Fruit fly (Drosophila melanogaster) Kc167 (cell line): ENCODE measurements around the gene CG5707.

Source experiments
- Myc ChIP-seq: fragments of >200 bp; optimal IDR thresholded peaks from 2 replicates; lab custom pipeline; 2017; ENCODE audit warnings: missing external identifiers
- Sin3A ChIP-seq: fragments of >200 bp; optimal IDR thresholded peaks from 2 replicates; lab custom pipeline; 2018; ENCODE audit warnings: missing external identifiers
- h ChIP-seq: fragments of >200 bp; optimal IDR thresholded peaks from 3 replicates; lab custom pipeline; 2018; ENCODE audit warnings: missing external identifiers
- insv ChIP-seq: fragments of >200 bp; optimal IDR thresholded peaks from 3 replicates; lab custom pipeline; 2018; ENCODE audit warnings: missing external identifiers
- psq ChIP-seq: fragments of >200 bp; optimal IDR thresholded peaks from 2 replicates; lab custom pipeline; 2017; ENCODE audit warnings: missing external identifiers
- ttk ChIP-seq: sonication (Bioruptor generic); optimal IDR thresholded peaks from 2 replicates; lab custom pipeline; 2017; ENCODE audit warnings: missing external identifiers

Gene CG5707

dm6 chr3L:2147767-2148166 lies 44.3 kb downstream of the CG5707 start:
- TF ChIP-seq Sin3A (lab: Kevin White, UChicago), result no peak
- no peak for TF ChIP-seq psq (lab: Kevin White, UChicago)
- TF ChIP-seq insv (lab: Kevin White, UChicago), result no peak
- TF ChIP-seq h (lab: Kevin White, UChicago), result no peak
- TF ChIP-seq Myc (lab: Kevin White, UChicago), result no peak
- TF ChIP-seq ttk, result no peak

DNA sequence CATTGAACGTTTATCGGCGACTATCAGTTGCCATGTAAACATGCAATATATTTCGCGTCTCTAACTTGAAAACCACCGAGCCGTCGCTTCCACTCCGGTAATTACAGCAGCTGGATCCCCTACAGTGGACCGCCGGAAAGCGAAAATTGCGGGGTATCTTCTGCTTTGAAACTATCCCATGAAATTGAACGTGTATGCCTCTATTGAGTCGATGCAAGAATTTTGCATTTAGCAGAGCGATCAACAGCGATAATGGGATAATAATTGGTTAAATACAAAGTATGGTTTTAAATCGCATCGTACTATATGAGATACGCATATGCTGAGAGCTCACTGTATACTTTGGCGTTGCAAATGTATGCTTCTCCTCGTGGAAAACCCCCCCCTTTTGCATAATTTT lies 47.0 kb downstream of the CG5707 start:
- no peak for TF ChIP-seq Sin3A (lab: Kevin White, UChicago)
- TF ChIP-seq psq (lab: Kevin White, UChicago), result no peak
- no peak for TF ChIP-seq insv (lab: Kevin White, UChicago)
- no peak for TF ChIP-seq Myc (lab: Kevin White, UChicago)
- no peak for TF ChIP-seq ttk
- no peak for TF ChIP-seq h (lab: Kevin White, UChicago)

- TF ChIP-seq insv (lab: Kevin White, UChicago) (no peak), ttk (no peak), h (lab: Kevin White, UChicago) (no peak), psq (lab: Kevin White, UChicago) (no peak), Sin3A (lab: Kevin White, UChicago) (no peak), Myc (lab: Kevin White, UChicago) (no peak)
Measured at dm6 chr3L:2144355-2144754, 47.7 kb downstream of the CG5707 start.

DNA sequence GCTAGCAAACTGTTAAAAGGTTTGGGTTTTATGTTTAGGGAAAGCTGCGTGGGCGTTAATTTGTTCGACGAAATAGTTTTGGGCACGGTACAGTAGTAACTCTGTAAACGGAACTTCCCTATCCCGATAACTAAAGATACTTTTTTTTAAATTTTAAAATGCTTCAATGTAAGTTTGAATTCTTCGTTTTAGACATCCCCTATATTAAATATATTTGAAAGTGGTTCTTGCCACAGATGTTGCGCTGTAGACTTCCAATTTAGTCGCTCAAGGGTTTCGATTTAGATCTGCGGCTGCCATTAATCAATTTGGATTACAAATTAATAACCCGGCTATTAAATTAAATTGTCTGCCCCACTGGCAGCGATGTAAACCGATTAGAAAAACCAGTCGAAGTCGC lies 49.6 kb downstream of the CG5707 start:
- TF ChIP-seq insv (lab: Kevin White, UChicago), result no peak
- TF ChIP-seq Myc (lab: Kevin White, UChicago), result no peak
- TF ChIP-seq h (lab: Kevin White, UChicago), result no peak
- no peak for TF ChIP-seq ttk
- no peak for TF ChIP-seq psq (lab: Kevin White, UChicago)
- TF ChIP-seq Sin3A (lab: Kevin White, UChicago), result no peak
